Worm (Caenorhabditis elegans): ENCODE data around the gene F56B3.4.

- TF ChIP-seq snpc-4 (tag; optimal IDR thresholded peaks at IDR 0.05), result no peak
- TF ChIP-seq blmp-1 (tag; optimal IDR thresholded peaks at IDR 0.05), result no peak
- no peak for TF ChIP-seq lsy-2 (tag; optimal IDR thresholded peaks at IDR 0.05)
- no peak for TF ChIP-seq mep-1 (tag; optimal IDR thresholded peaks at IDR 0.05)
- TF ChIP-seq ces-1 (GFP tag; optimal IDR thresholded peaks at IDR 0.05), result no peak
- TF ChIP-seq ztf-11 (tag; optimal IDR thresholded peaks at IDR 0.05), result no peak
- no peak for TF ChIP-seq elt-3 (tag; optimal IDR thresholded peaks at IDR 0.05)
- no peak for TF ChIP-seq nhr-237 (tag; optimal IDR thresholded peaks at IDR 0.05)
- no peak for TF ChIP-seq lin-13 (tag; optimal IDR thresholded peaks at IDR 0.05)
- TF ChIP-seq lin-32 (GFP tag; optimal IDR thresholded peaks at IDR 0.05), result no peak
Observed at ce11 chrIV:831796-832486, 37.9 kb upstream of the F56B3.4 start, which contains the start of the genes madf-1 and Y55F3BR.10.
